Worm (Caenorhabditis elegans): ENCODE data around the gene tasp-1.

ce11 chrIII:10721056-10721455 is 38.1 kb upstream of the tasp-1 start:
- TF ChIP-seq ztf-11 (tag; optimal IDR thresholded peaks at IDR 0.05) = no peak
- TF ChIP-seq nhr-77 (tag; optimal IDR thresholded peaks at IDR 0.05) = no peak
- no peak for TF ChIP-seq lin-29 (GFP tag; IDR thresholded peaks at IDR 0.05)
- no peak for TF ChIP-seq madf-9 (GFP tag; conservative IDR thresholded peaks at IDR 0.05)
- TF ChIP-seq lin-15B (tag; optimal IDR thresholded peaks at IDR 0.05) = no peak
- no peak for TF ChIP-seq lin-13 (GFP tag; optimal IDR thresholded peaks at IDR 0.05)
- TF ChIP-seq ZK337.2 (GFP tag; IDR thresholded peaks at IDR 0.05) = no peak
- TF ChIP-seq ces-1 (GFP tag; optimal IDR thresholded peaks at IDR 0.05) = no peak
- no peak for TF ChIP-seq dve-1 (tag; optimal IDR thresholded peaks at IDR 0.05; ENCODE audit: insufficient read depth)
